Worm (Caenorhabditis elegans) whole organism, L3 larva: ENCODE data around the gene M162.5.

Experiments used
- R02D3.7 ChIP-seq: fragments of 150-350 bp; optimal IDR thresholded peaks from 2 replicates; lab custom pipeline; 2014; ENCODE audit warnings: missing biosample characterization, missing genetic modification characterization
- ZK546.5 ChIP-seq: sonication (generic microtip); optimal IDR thresholded peaks from 2 replicates; lab custom pipeline; 2017; ENCODE audit warnings: missing biosample characterization, missing genetic modification characterization
- ama-1 ChIP-seq: fragments of 150-350 bp; optimal IDR thresholded peaks from 2 replicates; lab custom pipeline; 2018
- ceh-16 ChIP-seq: sonication (generic microtip); optimal IDR thresholded peaks from 2 replicates; lab custom pipeline; 2017; ENCODE audit warnings: missing biosample characterization, missing genetic modification characterization
- ceh-28 ChIP-seq: fragments of 150-350 bp; optimal IDR thresholded peaks from 2 replicates; lab custom pipeline; 2014; ENCODE audit warnings: missing biosample characterization, missing genetic modification reagents, missing genetic modification characterization
- ceh-82 ChIP-seq: fragments of 150-350 bp; optimal IDR thresholded peaks from 2 replicates; lab custom pipeline; 2014; ENCODE audit warnings: missing biosample characterization, missing genetic modification characterization
- ceh-9 ChIP-seq: sonication (generic microtip); optimal IDR thresholded peaks from 2 replicates; lab custom pipeline; 2018; ENCODE audit warnings: missing biosample characterization, missing genetic modification characterization
- egl-27 ChIP-seq: sonication (generic microtip); optimal IDR thresholded peaks from 4 replicates; lab custom pipeline; 2017; ENCODE audit warnings: missing biosample characterization, missing genetic modification reagents, missing genetic modification characterization
- egl-5 ChIP-seq: fragments of 150-350 bp; optimal IDR thresholded peaks from 2 replicates; lab custom pipeline; 2017; ENCODE audit warnings: missing biosample characterization, missing genetic modification reagents, missing genetic modification characterization, inconsistent platforms
- elt-1 ChIP-seq: fragments of 150-350 bp; optimal IDR thresholded peaks from 2 replicates; lab custom pipeline; 2014; ENCODE audit warnings: missing biosample characterization, missing genetic modification characterization
- elt-2 ChIP-seq: sonication (generic microtip); optimal IDR thresholded peaks from 2 replicates; lab custom pipeline; 2016; ENCODE audit warnings: missing genetic modification reagents, mild to moderate bottlenecking, missing genetic modification characterization, missing compliant biosample characterization
- elt-3 ChIP-seq, 3 experiments: fragments of 150-350 bp in 1 of 3; sonication (generic microtip) in 2 of 3; optimal IDR thresholded peaks; 2 replicates in 2 of 3; 4 replicates in 1 of 3; lab custom pipeline; 2014 to 2017; ENCODE audit warnings: missing biosample characterization in 3 of 3, missing genetic modification characterization in 3 of 3
- eor-1 ChIP-seq, 2 experiments: fragments of 150-350 bp; optimal IDR thresholded peaks; 2 replicates each; lab custom pipeline; 2014 to 2018; ENCODE audit warnings: missing biosample characterization in 2 of 2, missing genetic modification characterization in 2 of 2
- fkh-2 ChIP-seq: fragments of 150-350 bp; optimal IDR thresholded peaks from 2 replicates; lab custom pipeline; 2014; ENCODE audit warnings: missing biosample characterization, missing genetic modification reagents, missing genetic modification characterization
- fos-1 ChIP-seq: fragments of 150-350 bp; optimal IDR thresholded peaks from 2 replicates; lab custom pipeline; 2014; ENCODE audit warnings: missing biosample characterization, missing genetic modification characterization
- jun-1 ChIP-seq: fragments of 150-350 bp; optimal IDR thresholded peaks from 2 replicates; lab custom pipeline; 2014; ENCODE audit warnings: missing biosample characterization, missing genetic modification reagents, missing genetic modification characterization
- lin-15B ChIP-seq: fragments of 150-350 bp; optimal IDR thresholded peaks from 2 replicates; lab custom pipeline; 2014; ENCODE audit warnings: missing biosample characterization, missing genetic modification characterization
- lsy-12 ChIP-seq: sonication (generic microtip); optimal IDR thresholded peaks from 2 replicates; lab custom pipeline; 2016; ENCODE audit warnings: mild to moderate bottlenecking, missing genetic modification characterization, missing compliant biosample characterization
- mdl-1 ChIP-seq: fragments of 150-350 bp; optimal IDR thresholded peaks from 2 replicates; lab custom pipeline; 2014; ENCODE audit warnings: missing biosample characterization, missing genetic modification characterization
- mml-1 ChIP-seq: fragments of 150-350 bp; sonication (generic microtip); optimal IDR thresholded peaks from 3 replicates; lab custom pipeline; 2014; ENCODE audit warnings: missing biosample characterization, missing genetic modification characterization
- nfya-1 ChIP-seq: sonication (generic microtip); optimal IDR thresholded peaks from 2 replicates; lab custom pipeline; 2017; ENCODE audit warnings: missing genetic modification characterization, mild to moderate bottlenecking, missing compliant biosample characterization, antibody characterized with exemption, moderate library complexity; ENCODE audit not compliant: insufficient read depth
- nhr-11 ChIP-seq: fragments of 150-350 bp; optimal IDR thresholded peaks from 2 replicates; lab custom pipeline; 2014; ENCODE audit warnings: missing biosample characterization, missing genetic modification characterization
- nhr-12 ChIP-seq: fragments of 150-350 bp; optimal IDR thresholded peaks from 2 replicates; lab custom pipeline; 2014; ENCODE audit warnings: missing biosample characterization, missing genetic modification characterization
- nhr-237 ChIP-seq: fragments of 150-350 bp; optimal IDR thresholded peaks from 2 replicates; lab custom pipeline; 2014; ENCODE audit warnings: missing biosample characterization, missing genetic modification characterization
- nhr-25 ChIP-seq: sonication (generic microtip); optimal IDR thresholded peaks from 2 replicates; lab custom pipeline; 2017; ENCODE audit warnings: missing biosample characterization, missing genetic modification characterization
- nhr-28 ChIP-seq: fragments of 150-350 bp; optimal IDR thresholded peaks from 2 replicates; lab custom pipeline; 2014; ENCODE audit warnings: missing biosample characterization, missing genetic modification characterization
- nhr-67 ChIP-seq: fragments of 150-350 bp; optimal IDR thresholded peaks from 2 replicates; lab custom pipeline; 2014; ENCODE audit warnings: missing biosample characterization, missing genetic modification characterization
- nhr-77 ChIP-seq: fragments of 150-350 bp; optimal IDR thresholded peaks from 2 replicates; lab custom pipeline; 2014; ENCODE audit warnings: missing biosample characterization, missing genetic modification characterization
- pha-4 ChIP-seq: fragments of 150-350 bp; optimal IDR thresholded peaks from 2 replicates; lab custom pipeline; 2014; ENCODE audit warnings: missing biosample characterization, missing genetic modification reagents, missing genetic modification characterization
- pqm-1 ChIP-seq: fragments of 150-350 bp; optimal IDR thresholded peaks from 2 replicates; lab custom pipeline; 2017; ENCODE audit warnings: missing biosample characterization, missing genetic modification characterization, inconsistent platforms
- sea-2 ChIP-seq: fragments of 150-350 bp; sonication (generic microtip); optimal IDR thresholded peaks from 4 replicates; lab custom pipeline; 2014; ENCODE audit warnings: missing biosample characterization, missing genetic modification reagents, missing genetic modification characterization
- snpc-4 ChIP-seq: fragments of 150-350 bp; optimal IDR thresholded peaks from 2 replicates; lab custom pipeline; 2014; ENCODE audit warnings: missing biosample characterization, missing genetic modification characterization
- unc-39 ChIP-seq: sonication (generic microtip); optimal IDR thresholded peaks from 4 replicates; lab custom pipeline; 2017; ENCODE audit warnings: missing biosample characterization, missing genetic modification characterization
- unc-62 ChIP-seq: fragments of 150-350 bp; sonication (generic microtip); optimal IDR thresholded peaks from 4 replicates; lab custom pipeline; 2014; ENCODE audit warnings: missing biosample characterization, missing genetic modification reagents, missing genetic modification characterization
- zag-1 ChIP-seq: fragments of 150-350 bp; optimal IDR thresholded peaks from 2 replicates; lab custom pipeline; 2014; ENCODE audit warnings: missing biosample characterization, missing genetic modification characterization

The M162.5 gene

ce11 chrV:19778608-19779007 lies 17.8 kb downstream of the M162.5 start, which contains the start of gene fbxa-194:
Gene fbxa-194 (minus strand): TSS chrV:19778708.
- TF ChIP-seq sea-2 (GFP tag; lab: Kevin White, UChicago) (no peak), nfya-1 (tag; lab: Kevin White, UChicago) (no peak), nhr-12 (tag; lab: Kevin White, UChicago) (no peak), elt-1 (tag; lab: Kevin White, UChicago) (no peak), nhr-25 (no peak), snpc-4 (tag; lab: Kevin White, UChicago) (no peak), jun-1 (tag; lab: Kevin White, UChicago) (no peak), egl-27 (tag; lab: Kevin White, UChicago) (no peak), nhr-67 (tag; lab: Kevin White, UChicago) (no peak), pha-4 (tag; lab: Kevin White, UChicago) (no peak), nhr-28 (tag; lab: Kevin White, UChicago) (no peak), unc-39 (tag; lab: Kevin White, UChicago) (no peak), ZK546.5 (tag; lab: Kevin White, UChicago) (no peak), ceh-82 (tag; lab: Kevin White, UChicago) (no peak), ama-1 (lab: Kevin White, UChicago) (no peak), ceh-9 (tag; lab: Kevin White, UChicago) (no peak), ceh-28 (no peak)
- TF ChIP-seq, all 47 proteins: peak for 0

- TF ChIP-seq fos-1 (tag; lab: Kevin White, UChicago) (no peak), elt-1 (tag; lab: Kevin White, UChicago) (no peak), sea-2 (GFP tag; lab: Kevin White, UChicago) (no peak)
These were observed 18.4 kb downstream of the M162.5 start for ce11 chrV:19779220-19779619.

ce11 chrV:19783829-19784228 lies 23.0 kb downstream of the M162.5 start, which contains the start of gene srt-45:
Gene srt-45 (plus strand): TSS chrV:19784129.
- TF ChIP-seq ceh-28 (no peak), nhr-11 (no peak), pha-4 (tag; lab: Kevin White, UChicago) (no peak), nhr-28 (tag; lab: Kevin White, UChicago) (no peak), sea-2 (GFP tag; lab: Kevin White, UChicago) (no peak), egl-5 (no peak), mml-1 (tag; lab: Kevin White, UChicago) (no peak), ZK546.5 (tag; lab: Kevin White, UChicago) (no peak), elt-3 (tag; optimal IDR thresholded peaks at IDR 0.05; lab: Kevin White, UChicago) (no peak), mdl-1 (tag; lab: Kevin White, UChicago) (no peak), zag-1 (tag; lab: Kevin White, UChicago) (no peak), fkh-2 (tag; lab: Kevin White, UChicago) (no peak), unc-62 (GFP tag; lab: Kevin White, UChicago) (no peak), jun-1 (tag; lab: Kevin White, UChicago) (no peak), lin-15B (tag; lab: Kevin White, UChicago) (no peak), eor-1 (tag; optimal IDR thresholded peaks at IDR 0.05; lab: Kevin White, UChicago) (no peak), unc-39 (tag; lab: Kevin White, UChicago) (no peak), R02D3.7 (tag; lab: Kevin White, UChicago) (no peak), nhr-67 (tag; lab: Kevin White, UChicago) (no peak)

- no peak for TF ChIP-seq lin-15B (tag; lab: Kevin White, UChicago)
- peak; percentile 50 for TF ChIP-seq elt-2 (tag; lab: Kevin White, UChicago)
- peak; percentile 51 for TF ChIP-seq pqm-1
- TF ChIP-seq elt-1 (tag; lab: Kevin White, UChicago): no peak
- TF ChIP-seq mml-1 (tag; lab: Kevin White, UChicago): no peak
These were observed 27.5 kb downstream of the M162.5 start, which contains the start of gene clec-258 for ce11 chrV:19788360-19788759. Gene clec-258 (plus strand): TSS chrV:19788440.

- TF ChIP-seq nfya-1 (tag; lab: Kevin White, UChicago) (no peak), nhr-77 (no peak), lsy-12 (tag; lab: Kevin White, UChicago) (no peak), unc-62 (GFP tag; lab: Kevin White, UChicago) (no peak), mml-1 (tag; lab: Kevin White, UChicago) (no peak), pha-4 (tag; lab: Kevin White, UChicago) (no peak), nhr-237 (tag; lab: Kevin White, UChicago) (no peak), ceh-16 (tag; lab: Kevin White, UChicago) (no peak), ZK546.5 (tag; lab: Kevin White, UChicago) (no peak), sea-2 (GFP tag; lab: Kevin White, UChicago) (no peak)
These were observed 29.4 kb downstream of the M162.5 start for ce11 chrV:19790248-19790647.
